Fruit fly (Drosophila melanogaster) whole organism, larva: ENCODE results near the gene CG17440.
A peak's percentile ranks its signal among the peaks of the same experiment; 100 is the strongest.

Source experiments
- noc ChIP-seq: fragments of 200-800 bp; sonication (Bioruptor generic); optimal IDR thresholded peaks from 3 replicates; lab custom pipeline; 2019; ENCODE audit warnings: missing biosample characterization, mild to moderate bottlenecking, missing genetic modification characterization, moderate library complexity

CG17440 gene

DNA sequence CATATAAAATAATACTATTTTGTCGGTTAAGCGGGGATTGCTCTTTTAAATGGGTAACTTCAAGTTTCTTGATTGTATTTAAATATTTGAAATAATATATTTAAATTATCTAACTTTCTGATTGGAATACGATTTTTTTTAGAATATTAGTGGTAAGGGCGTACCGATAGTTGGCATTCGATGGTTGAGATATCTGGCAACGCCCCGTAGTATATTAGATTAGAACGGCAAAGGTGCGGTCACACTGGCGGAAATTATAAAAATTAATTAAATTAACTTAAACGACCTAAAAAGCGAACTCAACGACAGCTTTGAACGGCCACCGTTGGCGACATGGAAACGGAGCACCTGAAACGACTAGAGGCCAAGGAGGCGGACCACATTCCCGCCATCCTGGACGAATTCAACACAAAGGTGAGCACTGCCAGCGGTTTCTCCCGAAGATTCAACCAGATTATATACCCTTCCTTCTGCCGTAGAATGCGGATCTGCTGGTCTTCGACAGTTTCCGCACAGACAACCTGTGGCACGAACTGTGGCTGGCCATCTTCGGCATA lies 13.7 kb downstream of the CG17440 start, which contains the start of gene ric8a:
Gene ric8a (plus strand): TSS at position 205 of the 557 bp plus-strand sequence.
- no peak for TF ChIP-seq noc

DNA sequence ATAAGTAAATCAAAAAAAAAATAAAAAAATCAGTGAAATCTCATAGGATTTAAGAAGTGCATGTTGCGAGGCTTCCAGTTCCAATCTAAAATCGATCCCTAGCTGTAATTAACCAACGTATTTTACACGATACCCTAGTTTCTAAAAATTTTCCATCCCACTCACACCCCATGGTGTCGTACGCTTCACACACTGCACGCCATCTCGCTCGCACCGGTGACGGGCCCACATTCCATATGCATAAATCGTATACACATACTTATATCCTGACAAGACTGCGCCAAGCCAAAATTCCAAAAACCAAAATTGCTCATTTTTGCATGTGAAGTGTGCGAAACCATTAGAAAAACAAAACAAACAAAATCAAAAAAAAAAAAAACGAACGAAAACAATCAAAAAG lies 14.7 kb downstream of the CG17440 start:
- no peak for TF ChIP-seq noc

DNA sequence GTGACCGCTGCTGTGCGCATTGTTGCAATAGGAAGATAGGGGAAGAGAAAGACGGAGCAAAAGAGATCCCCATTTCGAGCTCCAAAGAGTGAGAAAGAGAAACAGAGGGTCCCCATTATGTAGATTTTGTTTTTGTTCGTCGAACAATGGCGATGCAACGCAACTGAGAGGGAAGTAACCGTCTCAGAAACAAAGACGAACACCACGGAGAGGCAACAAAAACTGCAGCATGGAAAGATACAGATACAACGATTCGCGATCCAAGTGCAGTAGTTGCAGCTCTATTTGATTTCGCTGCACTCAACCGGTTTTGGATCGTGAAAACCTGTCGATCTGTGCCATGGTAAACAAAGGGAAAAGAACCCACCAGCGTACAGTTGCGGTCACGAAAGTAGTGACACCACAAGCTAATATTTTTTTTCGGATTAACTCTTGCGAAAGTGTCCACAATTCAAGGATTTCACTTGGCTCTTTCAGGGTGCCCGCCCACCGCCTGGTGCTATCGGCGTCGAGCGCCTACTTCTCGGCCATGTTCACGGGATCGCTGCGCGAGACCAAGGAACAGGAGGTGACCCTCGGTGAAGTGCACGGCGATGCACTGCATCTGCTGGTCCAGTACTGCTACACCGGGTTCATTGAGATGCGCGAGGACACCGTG lies 17.5 kb downstream of the CG17440 start:
- TF ChIP-seq noc, result no peak

DNA sequence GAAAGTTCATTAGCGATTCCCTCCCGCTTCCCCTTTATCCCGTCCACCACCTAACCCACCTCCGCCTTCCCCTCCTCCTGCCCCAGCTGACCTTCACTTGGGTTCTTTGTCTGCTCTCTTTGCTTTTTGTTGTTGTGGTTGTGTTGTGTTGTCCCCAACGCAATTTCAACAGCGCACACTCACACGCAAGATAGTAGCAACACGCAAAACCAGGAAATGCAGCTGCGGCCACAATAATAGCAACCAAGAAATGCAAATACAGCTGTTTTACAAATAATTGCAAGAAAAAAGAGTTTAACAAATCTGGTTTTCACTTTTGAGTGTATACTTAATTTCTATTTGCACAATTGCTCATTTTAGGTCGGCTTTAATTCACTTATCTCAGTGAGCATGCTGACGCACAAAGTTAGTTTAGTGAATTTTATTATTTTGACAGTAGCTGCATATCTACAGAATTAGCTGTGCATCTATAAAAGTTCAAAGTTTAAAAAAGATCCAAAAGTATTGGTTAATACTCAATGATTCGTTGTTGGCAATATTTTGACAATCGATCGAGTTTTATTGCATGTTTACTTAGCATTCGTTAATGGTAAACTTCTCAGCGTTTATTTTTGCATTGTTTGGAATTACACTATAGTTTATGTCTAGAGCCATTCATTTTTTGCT lies 18.4 kb downstream of the CG17440 start:
- no peak for TF ChIP-seq noc

DNA sequence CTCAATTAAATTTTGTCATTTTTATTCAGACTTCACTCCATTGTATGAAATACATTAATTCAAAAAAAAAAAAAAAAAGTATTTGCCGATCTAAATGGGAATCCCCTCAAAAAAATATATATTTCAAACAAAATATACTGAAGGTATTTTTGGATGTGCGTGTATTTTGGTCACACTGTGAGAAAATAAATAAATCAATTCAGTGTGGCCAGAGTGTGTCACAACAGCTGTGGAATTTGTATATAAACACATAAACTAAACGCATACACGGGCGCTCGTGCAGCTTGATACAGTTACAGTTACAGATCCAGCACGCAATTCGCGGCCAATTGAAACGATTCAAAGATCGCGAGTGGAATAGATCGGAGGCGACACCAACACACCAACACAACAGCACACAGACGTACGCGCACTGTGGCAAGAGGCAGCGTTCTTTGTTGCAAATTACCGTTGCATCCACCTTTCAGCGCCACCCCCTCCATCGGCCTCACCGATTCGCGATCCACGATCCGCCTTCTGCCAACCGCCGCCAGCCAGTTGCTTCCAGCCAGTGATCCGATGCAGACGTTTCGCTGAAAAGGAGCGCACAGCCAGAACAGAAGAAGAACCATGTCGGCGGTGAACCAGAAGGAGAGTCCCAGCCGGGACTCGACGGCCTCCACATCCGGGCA lies 19.4 kb downstream of the CG17440 start, which contains the start of gene CG17754:
Gene CG17754 (plus strand): TSS at position 260 of the 671 bp plus-strand sequence.
- no peak for TF ChIP-seq noc

DNA sequence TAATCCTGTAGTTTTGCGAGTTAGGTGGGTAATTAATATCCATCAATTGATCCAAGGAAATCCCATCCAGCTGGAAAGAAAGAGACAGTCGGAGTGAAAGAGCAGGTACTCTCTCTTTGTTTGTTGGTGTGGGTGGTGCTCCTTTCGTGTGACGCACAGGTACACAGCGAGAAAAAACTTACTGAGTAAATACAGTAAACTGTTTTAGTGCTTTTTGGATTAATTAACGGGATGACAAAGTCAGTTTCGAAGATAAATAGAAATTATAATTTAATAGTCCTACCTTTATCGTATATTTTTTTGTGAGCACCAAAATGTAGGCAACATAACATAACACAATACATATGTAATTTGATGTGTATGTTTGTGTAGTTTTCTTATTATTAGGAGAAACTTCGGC lies 21.7 kb downstream of the CG17440 start:
- TF ChIP-seq noc, result no peak

DNA sequence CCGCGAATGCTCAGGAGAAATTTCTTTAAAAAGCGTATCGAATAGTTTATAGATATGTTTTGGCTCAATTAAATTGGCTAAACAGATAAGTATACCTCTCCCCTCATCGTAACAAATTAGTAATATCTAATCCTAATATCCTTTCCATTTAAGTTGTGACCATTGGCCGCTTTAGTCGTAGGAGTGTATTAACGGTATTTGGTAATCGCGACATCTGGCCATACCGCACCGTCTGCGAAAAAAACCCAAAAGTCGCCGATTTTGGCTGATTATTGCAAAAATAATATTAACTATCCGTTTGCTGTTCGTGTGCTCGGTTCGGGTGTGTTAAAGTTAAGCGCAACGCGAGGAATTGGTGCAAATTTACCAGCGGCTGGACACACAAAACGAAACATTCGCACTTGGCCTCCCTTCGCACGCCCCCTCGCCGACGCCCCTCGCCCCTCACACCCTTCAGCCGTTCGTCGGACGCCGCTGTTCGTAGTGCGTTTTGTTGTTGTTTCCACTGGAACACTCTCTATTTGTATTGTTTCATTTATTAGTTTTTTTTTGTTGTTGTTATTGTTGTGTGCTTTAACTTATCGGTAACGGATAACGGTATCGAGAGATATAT lies 22.4 kb downstream of the CG17440 start, which contains the start of the genes amx and Dsor1:
Gene amx (minus strand): TSS at position 166 of the 613 bp plus-strand sequence.
Gene Dsor1 (plus strand): TSS at position 172 of the 613 bp plus-strand sequence.
- no peak for TF ChIP-seq noc

DNA sequence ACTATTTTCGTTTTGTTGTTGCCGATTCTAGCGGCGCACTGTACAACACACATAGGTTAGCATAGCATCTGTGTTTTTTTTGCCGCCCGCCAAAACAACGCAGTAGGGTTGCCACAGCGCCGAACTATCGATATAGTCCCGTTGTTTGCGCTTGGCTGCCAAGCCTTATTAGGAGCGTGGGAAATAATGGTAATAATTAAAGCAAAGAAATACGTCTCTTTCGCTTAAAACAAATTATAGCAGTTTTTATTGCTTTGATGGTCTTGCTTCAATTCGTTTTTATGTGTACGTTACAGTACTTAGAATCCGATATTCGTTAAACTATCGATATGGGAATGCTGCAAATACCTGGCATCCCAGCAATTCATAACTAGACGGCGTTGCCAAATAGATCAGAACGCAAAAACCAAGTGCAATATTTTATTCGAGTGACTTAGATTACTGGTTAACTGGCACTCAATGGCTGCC lies 26.3 kb downstream of the CG17440 start, which contains the start of the genes mxc and Larp7:
Gene mxc (minus strand): TSS at position 51 of the 468 bp plus-strand sequence.
Gene Larp7 (plus strand): TSS at position 401 of the 468 bp plus-strand sequence.
- TF ChIP-seq noc, result no peak

DNA sequence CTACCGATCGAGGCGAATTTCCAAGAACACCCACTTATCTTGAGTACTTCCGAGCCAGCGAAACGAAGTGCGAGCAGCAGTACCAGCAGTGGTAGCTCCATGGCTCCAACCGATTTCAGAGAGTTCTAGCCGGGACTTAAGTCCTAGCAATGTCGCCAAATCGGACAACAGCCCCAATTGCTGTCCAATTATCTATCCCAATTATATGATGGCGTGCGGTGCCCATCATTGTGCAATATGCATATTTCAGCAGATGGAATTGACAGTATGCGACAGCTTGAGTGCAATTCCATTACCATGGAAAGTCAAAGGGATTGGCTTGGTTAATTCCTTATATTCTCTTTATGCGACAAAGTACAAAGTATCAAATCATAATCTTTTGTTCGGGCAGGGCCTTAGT lies 33.2 kb downstream of the CG17440 start, which contains the start of gene Ir8a:
Gene Ir8a (minus strand): TSS at position 101 of the 400 bp plus-strand sequence.
- no peak for TF ChIP-seq noc

DNA sequence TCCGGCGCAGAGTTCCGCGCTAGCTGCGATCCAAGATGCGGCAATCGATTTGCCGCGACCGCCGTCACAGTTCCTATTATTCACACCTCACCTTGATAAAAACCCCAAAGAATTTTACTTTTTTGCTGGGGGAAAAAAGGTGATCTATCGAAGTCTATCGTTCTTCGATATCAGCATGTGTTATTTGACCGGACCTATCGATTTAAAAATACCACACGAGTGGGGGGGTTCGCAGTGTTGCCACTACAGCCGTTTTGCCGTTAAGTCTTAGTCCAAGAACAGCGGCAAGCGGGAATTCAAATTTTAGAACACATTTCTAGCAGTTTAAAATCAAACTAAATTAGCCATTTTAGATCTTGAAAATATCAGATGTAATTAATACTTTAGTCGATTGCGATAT lies 37.5 kb downstream of the CG17440 start, which contains the start of gene CG12121:
Gene CG12121 (minus strand): TSS at position 180 of the 400 bp plus-strand sequence.
- TF ChIP-seq noc, result no peak

DNA sequence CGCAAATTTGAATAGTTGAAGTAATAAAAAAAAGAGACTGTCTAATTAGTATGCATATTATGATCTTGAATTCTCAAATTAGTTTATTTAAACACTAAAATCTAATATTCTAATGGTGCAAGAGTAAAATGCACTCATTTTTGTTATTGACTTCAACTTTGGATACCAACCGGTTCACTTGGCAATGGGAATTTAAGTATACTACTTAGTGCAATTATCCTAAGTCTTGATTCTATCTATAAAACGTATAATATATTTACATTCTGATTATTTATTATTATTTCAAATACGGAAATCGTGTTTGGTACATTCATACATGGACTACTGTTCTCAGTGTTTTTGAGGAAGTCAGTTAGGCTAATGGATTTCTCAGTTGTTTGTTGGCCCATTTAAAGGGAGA lies 42.9 kb downstream of the CG17440 start, which contains the start of gene Gr8a:
Gene Gr8a (plus strand): TSS at position 301 of the 400 bp plus-strand sequence.
- TF ChIP-seq noc, result no peak

DNA sequence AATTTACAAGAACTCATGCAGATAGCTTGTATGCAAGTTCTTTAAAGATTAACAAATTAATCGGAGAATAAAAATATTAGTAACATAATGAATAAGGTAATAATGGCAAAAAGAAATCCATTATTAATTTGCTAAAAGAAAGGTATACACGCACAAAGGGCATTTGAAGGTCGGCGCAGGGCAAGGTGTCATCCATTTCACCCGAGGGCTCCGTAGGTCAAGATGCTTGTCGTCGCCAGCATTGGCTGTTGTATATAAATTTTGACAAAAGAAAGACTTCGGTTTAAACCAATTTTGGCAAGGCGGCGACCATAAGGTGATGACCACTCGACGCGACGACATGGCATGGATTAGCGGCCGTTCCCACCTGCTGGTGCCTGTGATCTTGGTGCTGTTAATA lies 44.6 kb downstream of the CG17440 start, which contains the start of gene CG15370:
Gene CG15370 (plus strand): TSS at position 301 of the 400 bp plus-strand sequence.
- TF ChIP-seq noc, result no peak

DNA sequence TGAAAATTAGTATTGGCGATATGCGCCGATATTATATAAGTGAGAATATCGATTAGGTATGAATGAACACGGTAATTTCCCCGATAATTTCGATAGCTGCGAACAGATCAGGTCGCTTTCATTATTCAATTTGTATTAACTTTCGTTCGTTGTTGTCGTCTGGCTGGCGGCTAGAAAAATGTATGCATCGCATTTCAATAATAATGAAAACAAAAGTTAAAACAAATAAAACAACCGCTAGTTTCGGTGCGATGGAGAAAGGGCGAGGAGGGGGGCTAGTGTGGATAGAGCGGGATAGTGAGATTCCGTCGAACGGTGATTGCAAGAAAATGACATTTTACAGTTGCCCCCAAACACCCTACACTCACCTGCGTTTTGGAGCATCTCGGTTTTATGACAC lies 45.3 kb downstream of the CG17440 start:
- TF ChIP-seq noc, result no peak

DNA sequence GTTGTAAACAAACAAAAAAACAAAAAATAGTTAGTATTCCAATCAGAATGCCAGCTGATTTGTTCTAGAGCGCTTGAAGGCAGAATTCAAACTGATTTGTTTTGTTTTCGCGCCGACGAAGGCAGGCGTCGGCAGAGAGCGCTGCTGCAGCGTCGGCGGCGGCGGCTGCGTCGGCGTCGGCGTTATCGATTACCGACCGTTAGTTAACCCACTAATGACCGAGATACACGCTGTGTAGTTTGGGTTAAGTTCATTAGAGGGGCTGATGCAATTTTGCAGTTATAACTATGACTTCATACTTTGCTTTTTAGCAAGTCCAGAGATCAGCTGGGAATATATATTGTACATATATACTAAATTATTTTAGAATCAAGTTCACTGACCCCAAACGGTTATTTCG lies 46.5 kb downstream of the CG17440 start, which contains the start of gene t:
Gene t (minus strand): TSS at position 76 of the 400 bp plus-strand sequence.
- peak; percentile 15 for TF ChIP-seq noc

DNA sequence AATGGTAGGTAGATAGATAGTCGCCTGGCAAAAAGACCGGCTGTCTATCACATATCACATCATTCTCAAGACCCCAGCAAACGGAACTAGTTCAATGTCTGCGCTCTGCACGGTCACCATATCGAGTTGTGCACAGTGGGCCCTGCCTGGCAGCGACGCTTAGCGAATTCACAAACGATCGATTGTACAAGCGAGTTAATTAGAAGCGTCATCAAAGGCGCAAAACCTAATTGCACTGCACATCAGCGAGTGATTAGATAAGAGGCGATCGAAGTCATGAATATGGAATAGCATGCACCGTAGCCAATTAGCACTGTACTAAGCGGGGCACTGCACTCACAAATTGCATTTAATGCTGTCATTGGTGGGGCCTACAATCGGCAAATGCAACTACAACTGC lies 49.3 kb downstream of the CG17440 start:
- TF ChIP-seq noc, result no peak
